Worm (Caenorhabditis elegans): Measurements from ENCODE around the gene C09E7.4.

DNA sequence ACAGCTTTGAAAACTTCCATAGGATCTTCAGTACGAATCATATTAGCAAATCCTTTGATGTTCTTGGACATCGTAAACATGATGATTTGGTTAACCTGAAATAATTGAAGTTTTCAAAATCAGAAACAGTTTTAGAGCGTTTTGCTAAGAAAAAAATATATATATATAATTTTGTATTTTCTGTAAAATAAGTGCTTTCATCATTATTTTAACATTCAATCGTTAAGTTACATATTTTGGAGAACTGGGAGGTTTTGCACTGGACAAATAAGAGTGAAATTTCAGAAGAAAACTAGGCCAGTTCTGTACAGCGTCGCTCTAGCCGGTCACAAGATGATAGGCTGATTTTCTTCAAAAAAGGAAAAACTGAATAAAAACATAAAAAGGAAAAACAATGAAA is 41.7 kb upstream of the C09E7.4 start, which contains the start of gene F27B3.6:
- TF ChIP-seq lin-13 (tag; optimal IDR thresholded peaks at IDR 0.05), result no peak
- TF ChIP-seq drap-1 (GFP tag; optimal IDR thresholded peaks at IDR 0.05), result no peak
- TF ChIP-seq pha-4 (tag; optimal IDR thresholded peaks at IDR 0.05), result no peak
